Fruit fly (Drosophila melanogaster): ENCODE data around the gene sif.

- TF ChIP-seq CG12605 (GFP tag; IDR thresholded peaks at IDR 0.05): peak; percentile 76
- peak; percentile 94 for TF ChIP-seq EcR (GFP tag; optimal IDR thresholded peaks at IDR 0.05)
- peak; percentile 50; the same call in 1 of the 2 replicates for TF ChIP-seq rn (GFP tag; IDR thresholded peaks at IDR 0.05)
- peak; percentile 66 for TF ChIP-seq CG9948 (tag; optimal IDR thresholded peaks at IDR 0.05)
- peak; percentile 82 for TF ChIP-seq CG34367 (tag; optimal IDR thresholded peaks at IDR 0.05)
- peak; percentile 64 for TF ChIP-seq CG8301 (tag; optimal IDR thresholded peaks at IDR 0.05)
- no peak for TF ChIP-seq Pif1A (GFP tag; optimal IDR thresholded peaks at IDR 0.05)
- peak; percentile 82 for TF ChIP-seq CG8159 (tag; optimal IDR thresholded peaks at IDR 0.05)
Observed at dm6 chr3L:5770113-5770798, 112.5 kb downstream of the sif start.

All from whole organism, pupa.